Fruit fly (Drosophila melanogaster) whole organism, embryonic: ENCODE data around the gene aqz.
A peak's percentile ranks its signal among the peaks of the same experiment; 100 is the strongest.

Source experiments
- Atf-2 ChIP-seq: fragments of 200-800 bp; sonication (Bioruptor generic); optimal IDR thresholded peaks from 2 replicates; lab custom pipeline; 2016; ENCODE audit warnings: missing biosample characterization, missing genetic modification characterization
- Awh ChIP-seq: fragments of 200-800 bp; sonication (Bioruptor generic); IDR thresholded peaks from 2 replicates; pipeline ENCODE4, ENCODE4 v1.3.6; 2022; ENCODE audit warnings: missing biosample characterization, missing genetic modification characterization
- Blimp-1 ChIP-seq: fragments of 200-800 bp; sonication (Bioruptor generic); optimal IDR thresholded peaks from 3 replicates; lab custom pipeline; 2018; ENCODE audit warnings: missing biosample characterization, missing genetic modification characterization, mild to moderate bottlenecking, moderate library complexity, missing genetic modification reagents
- C15 ChIP-seq: fragments of 200-800 bp; sonication (Bioruptor generic); IDR thresholded peaks from 3 replicates; pipeline ENCODE4 v1.3.6; 2022; ENCODE audit warnings: missing biosample characterization, missing genetic modification characterization
- CG10543 ChIP-seq: fragments of 200-800 bp; sonication (Bioruptor generic); optimal IDR thresholded peaks from 3 replicates; lab custom pipeline; 2017; ENCODE audit warnings: missing biosample characterization, mild to moderate bottlenecking, missing genetic modification characterization, moderate library complexity
- CG10654 ChIP-seq: fragments of 200-800 bp; sonication (Bioruptor generic); optimal IDR thresholded peaks from 2 replicates; lab custom pipeline; 2016; ENCODE audit warnings: missing biosample characterization, missing genetic modification characterization
- CG11695 ChIP-seq: fragments of 200-800 bp; sonication (Bioruptor generic); IDR thresholded peaks from 3 replicates; pipeline ENCODE4 v1.3.6; 2022; ENCODE audit warnings: missing biosample characterization, missing genetic modification characterization
- CG12104 ChIP-seq: fragments of 200-800 bp; sonication (Bioruptor generic); optimal IDR thresholded peaks from 3 replicates; lab custom pipeline; 2016; ENCODE audit warnings: missing biosample characterization, missing genetic modification characterization
- CG12391 ChIP-seq: fragments of 200-800 bp; sonication (Bioruptor generic); optimal IDR thresholded peaks from 3 replicates; lab custom pipeline; 2018; ENCODE audit warnings: missing biosample characterization, mild to moderate bottlenecking, missing genetic modification characterization, moderate library complexity
- CG13287 ChIP-seq: fragments of 200-800 bp; sonication (Bioruptor generic); IDR thresholded peaks from 2 replicates; pipeline ENCODE4 v1.3.6; 2022; ENCODE audit warnings: missing biosample characterization, missing genetic modification characterization; ENCODE audit not compliant: partially characterized antibody
- CG14667 ChIP-seq: fragments of 200-800 bp; sonication (Bioruptor generic); IDR thresholded peaks from 2 replicates; pipeline ENCODE4 v1.3.6; 2022; ENCODE audit warnings: missing biosample characterization, missing genetic modification characterization
- CG17612 ChIP-seq: fragments of 200-800 bp; sonication (Bioruptor generic); IDR thresholded peaks from 2 replicates; pipeline ENCODE4 v1.3.6; 2022; ENCODE audit warnings: missing biosample characterization, missing genetic modification characterization
- CG2678 ChIP-seq: fragments of 200-800 bp; sonication (Bioruptor generic); optimal IDR thresholded peaks from 3 replicates; lab custom pipeline; 2019; ENCODE audit warnings: missing biosample characterization, mild to moderate bottlenecking, missing genetic modification characterization, moderate library complexity
- CG32767 ChIP-seq: fragments of 200-800 bp; sonication (Bioruptor generic); IDR thresholded peaks from 2 replicates; pipeline ENCODE4 v1.3.6; 2022; ENCODE audit warnings: missing biosample characterization, missing genetic modification characterization
- CG32772 ChIP-seq: fragments of 200-800 bp; sonication (Bioruptor generic); IDR thresholded peaks from 2 replicates; pipeline ENCODE4 v1.3.6; 2022; ENCODE audit warnings: missing biosample characterization, missing genetic modification characterization
- CG3407 ChIP-seq: fragments of 200-800 bp; sonication (Bioruptor generic); optimal IDR thresholded peaks from 2 replicates; lab custom pipeline; 2018; ENCODE audit warnings: missing biosample characterization, mild to moderate bottlenecking, missing genetic modification characterization
- CG3847 ChIP-seq: fragments of 200-800 bp; sonication (Bioruptor generic); IDR thresholded peaks from 2 replicates; pipeline ENCODE4 v1.3.6; 2022; ENCODE audit warnings: missing biosample characterization, missing genetic modification characterization
- CG43689 ChIP-seq: fragments of 200-800 bp; sonication (Bioruptor generic); IDR thresholded peaks from 2 replicates; pipeline ENCODE4 v1.3.6; 2022; ENCODE audit warnings: missing biosample characterization, missing genetic modification characterization
- CG5953 ChIP-seq: fragments of 200-800 bp; sonication (Bioruptor generic); IDR thresholded peaks from 2 replicates; pipeline ENCODE4 v1.3.6; 2022; ENCODE audit warnings: missing biosample characterization, missing genetic modification characterization
- CG7556 ChIP-seq: fragments of 200-800 bp; sonication (Bioruptor generic); optimal IDR thresholded peaks from 2 replicates; lab custom pipeline; 2017; ENCODE audit warnings: missing biosample characterization, mild to moderate bottlenecking, missing genetic modification characterization
- CG8281 ChIP-seq: fragments of 200-800 bp; sonication (Bioruptor generic); optimal IDR thresholded peaks from 2 replicates; lab custom pipeline; 2018; ENCODE audit warnings: missing biosample characterization, mild to moderate bottlenecking, missing genetic modification characterization, moderate library complexity
- D19B ChIP-seq: fragments of 200-800 bp; sonication (Bioruptor generic); optimal IDR thresholded peaks from 2 replicates; lab custom pipeline; 2017; ENCODE audit warnings: missing biosample characterization, mild to moderate bottlenecking, missing genetic modification characterization
- Dref ChIP-seq: fragments of 200-800 bp; sonication (Bioruptor generic); IDR thresholded peaks from 2 replicates; pipeline ENCODE4 v1.3.6; 2022; ENCODE audit warnings: missing biosample characterization, missing genetic modification characterization
- Eip74EF ChIP-seq, 2 experiments: fragments of 200-800 bp in 1 of 2; fragments of >200 bp in 1 of 2; sonication (Bioruptor generic) in 1 of 2; optimal IDR thresholded peaks; 2 replicates each; lab custom pipeline; 2017 to 2019; ENCODE audit warnings: missing biosample characterization in 2 of 2, missing genetic modification characterization in 2 of 2, mild to moderate bottlenecking in 1 of 2, moderate library complexity in 1 of 2
- Hr51 ChIP-seq, 2 experiments: fragments of 200-800 bp; sonication (Bioruptor generic); optimal IDR thresholded peaks; 2 replicates in 1 of 2; 3 replicates in 1 of 2; lab custom pipeline; 2016 to 2018; ENCODE audit warnings: missing biosample characterization in 2 of 2, missing genetic modification characterization in 2 of 2, mild to moderate bottlenecking in 1 of 2, moderate library complexity in 1 of 2
- Oli ChIP-seq: fragments of 200-800 bp; sonication (Bioruptor generic); optimal IDR thresholded peaks from 2 replicates; lab custom pipeline; 2018; ENCODE audit warnings: missing biosample characterization, mild to moderate bottlenecking, missing genetic modification characterization, moderate library complexity
- Optix ChIP-seq: fragments of 200-800 bp; sonication (Bioruptor generic); IDR thresholded peaks from 3 replicates; pipeline ENCODE4 v1.3.6; 2022; ENCODE audit warnings: missing biosample characterization, missing genetic modification characterization
- Rx ChIP-seq: fragments of 200-800 bp; sonication (Bioruptor generic); IDR thresholded peaks from 2 replicates; pipeline ENCODE4 v1.3.6; 2022; ENCODE audit warnings: missing biosample characterization, missing genetic modification characterization
- TFAM ChIP-seq: fragments of 200-800 bp; sonication (Bioruptor generic); optimal IDR thresholded peaks from 2 replicates; lab custom pipeline; 2017; ENCODE audit warnings: missing biosample characterization, missing genetic modification characterization, inconsistent platforms
- Vsx1 ChIP-seq: fragments of 200-800 bp; sonication (Bioruptor generic); optimal IDR thresholded peaks from 2 replicates; lab custom pipeline; 2017; ENCODE audit warnings: missing biosample characterization, mild to moderate bottlenecking, missing genetic modification characterization, missing genetic modification reagents
- ash1 ChIP-seq: fragments of 200-800 bp; sonication (Bioruptor generic); optimal IDR thresholded peaks from 2 replicates; lab custom pipeline; 2018; ENCODE audit warnings: missing biosample characterization, mild to moderate bottlenecking, missing genetic modification characterization
- dm ChIP-seq: fragments of 200-800 bp; sonication (Bioruptor generic); optimal IDR thresholded peaks from 3 replicates; lab custom pipeline; 2016; ENCODE audit warnings: missing biosample characterization, missing genetic modification characterization
- en ChIP-seq: fragments of 200-800 bp; sonication (Bioruptor generic); optimal IDR thresholded peaks from 2 replicates; lab custom pipeline; 2016; ENCODE audit warnings: missing biosample characterization, missing genetic modification characterization
- eve ChIP-seq, 2 experiments: fragments of >200 bp; optimal IDR thresholded peaks; 2 replicates each; lab custom pipeline; 2017; ENCODE audit warnings: missing biosample characterization in 2 of 2, missing genetic modification characterization in 2 of 2
- ham ChIP-seq: fragments of 200-800 bp; sonication (Bioruptor generic); IDR thresholded peaks from 2 replicates; pipeline ENCODE4 v1.3.6; 2022; ENCODE audit warnings: missing biosample characterization, missing genetic modification characterization
- hth ChIP-seq: fragments of >200 bp; optimal IDR thresholded peaks from 2 replicates; lab custom pipeline; 2017; ENCODE audit warnings: inconsistent platforms
- inv ChIP-seq: fragments of 200-800 bp; sonication (Bioruptor generic); IDR thresholded peaks from 2 replicates; pipeline ENCODE4 v1.3.6; 2022; ENCODE audit warnings: missing biosample characterization, missing genetic modification characterization; ENCODE audit not compliant: partially characterized antibody
- lab ChIP-seq: fragments of 200-800 bp; sonication (Bioruptor generic); optimal IDR thresholded peaks from 3 replicates; lab custom pipeline; 2017; ENCODE audit warnings: missing biosample characterization, missing genetic modification characterization, mild to moderate bottlenecking, moderate library complexity, missing genetic modification reagents
- lilli ChIP-seq: fragments of 200-800 bp; sonication (Bioruptor generic); optimal IDR thresholded peaks from 3 replicates; lab custom pipeline; 2016; ENCODE audit warnings: missing biosample characterization, missing genetic modification characterization
- phol ChIP-seq: fragments of 200-800 bp; sonication (Bioruptor generic); optimal IDR thresholded peaks from 3 replicates; lab custom pipeline; 2018; ENCODE audit warnings: missing biosample characterization, mild to moderate bottlenecking, missing genetic modification characterization, moderate library complexity
- pita ChIP-seq: fragments of 200-800 bp; sonication (Bioruptor generic); optimal IDR thresholded peaks from 2 replicates; lab custom pipeline; 2017; ENCODE audit warnings: missing biosample characterization, mild to moderate bottlenecking, missing genetic modification characterization
- seq ChIP-seq: fragments of 200-800 bp; sonication (Bioruptor generic); IDR thresholded peaks from 2 replicates; pipeline ENCODE4 v1.3.6; 2022; ENCODE audit warnings: missing biosample characterization, missing genetic modification characterization
- sima ChIP-seq: fragments of 200-800 bp; sonication (Bioruptor generic); optimal IDR thresholded peaks from 2 replicates; lab custom pipeline; 2016; ENCODE audit warnings: missing biosample characterization, missing genetic modification characterization
- slp2 ChIP-seq: fragments of 200-800 bp; sonication (Bioruptor generic); optimal IDR thresholded peaks from 2 replicates; lab custom pipeline; 2016; ENCODE audit warnings: missing biosample characterization, missing genetic modification characterization
- sqz ChIP-seq: fragments of 200-800 bp; sonication (Bioruptor generic); optimal IDR thresholded peaks from 3 replicates; lab custom pipeline; 2018; ENCODE audit warnings: missing biosample characterization, mild to moderate bottlenecking, missing genetic modification characterization
- sr ChIP-seq: fragments of 200-800 bp; sonication (Bioruptor generic); IDR thresholded peaks from 3 replicates; pipeline ENCODE4 v1.3.6; 2022; ENCODE audit warnings: missing biosample characterization, missing genetic modification characterization
- stwl ChIP-seq: fragments of 200-800 bp; sonication (Bioruptor generic); optimal IDR thresholded peaks from 3 replicates; lab custom pipeline; 2018; ENCODE audit warnings: missing biosample characterization, mild to moderate bottlenecking, missing genetic modification characterization, moderate library complexity
- sug ChIP-seq: fragments of 200-800 bp; optimal IDR thresholded peaks from 2 replicates; lab custom pipeline; 2019; ENCODE audit warnings: missing biosample characterization, mild to moderate bottlenecking, missing genetic modification characterization, moderate library complexity
- zen2 ChIP-seq: fragments of 200-800 bp; sonication (Bioruptor generic); IDR thresholded peaks from 3 replicates; pipeline ENCODE4 v1.3.6; 2022; ENCODE audit warnings: missing biosample characterization, missing genetic modification characterization; ENCODE audit not compliant: partially characterized antibody

The aqz gene

dm6 chr3R:8810397-8811184 lies 9.9 kb downstream of the aqz start (continued):
- peak; percentile 38; the same call in 1 of the 2 replicates for TF ChIP-seq CG32767 (GFP tag; lab: Robert Waterston, UW)
- TF ChIP-seq CG2678 (tag; lab: Kevin White, UChicago): peak; percentile 82
- no peak for TF ChIP-seq D19B
- peak; percentile 53 for TF ChIP-seq CG12391 (tag; lab: Kevin White, UChicago)
- TF ChIP-seq Awh (GFP tag; lab: Robert Waterston, UW): peak; percentile 94
- TF ChIP-seq CG11695 (GFP tag; lab: Robert Waterston, UW): peak; percentile 26; the same call in 1 of the 3 replicates
- peak; percentile 76 for TF ChIP-seq CG5953 (GFP tag; lab: Robert Waterston, UW)
- peak; percentile 79 for TF ChIP-seq sr
- TF ChIP-seq Rx (GFP tag; lab: Robert Waterston, UW): peak; percentile 66
- TF ChIP-seq CG17612 (GFP tag; lab: Robert Waterston, UW): no peak; the same call in 1 of the 2 replicates
- no peak for TF ChIP-seq zen2
- peak; percentile 71 for TF ChIP-seq CG8281 (tag; lab: Kevin White, UChicago)
- no peak for TF ChIP-seq CG14667 (GFP tag; lab: Robert Waterston, UW)
- TF ChIP-seq CG3407 (GFP tag; lab: Kevin White, UChicago): peak; percentile 93
- TF ChIP-seq Atf-2 (GFP tag; lab: Kevin White, UChicago): peak; percentile 52
- TF ChIP-seq Blimp-1 (GFP tag; lab: Kevin White, UChicago): peak; percentile 82
- peak; percentile 3 for TF ChIP-seq stwl (tag; lab: Kevin White, UChicago)
- TF ChIP-seq Optix (GFP tag; lab: Robert Waterston, UW): peak; percentile 8; the same call in 1 of the 3 replicates
- no peak for TF ChIP-seq eve (GFP tag; optimal IDR thresholded peaks at IDR 0.05; lab: Kevin White, UChicago)
- peak; percentile 98 for TF ChIP-seq CG10543 (GFP tag; lab: Kevin White, UChicago)
- TF ChIP-seq slp2 (GFP tag; lab: Kevin White, UChicago): no peak
- TF ChIP-seq CG3847 (GFP tag; lab: Robert Waterston, UW): no peak
- no peak for TF ChIP-seq inv (GFP tag; lab: Robert Waterston, UW)
- TF ChIP-seq CG13287: no peak; the same call in 1 of the 2 replicates
- peak; percentile 29 for TF ChIP-seq phol (tag; lab: Kevin White, UChicago)
- TF ChIP-seq sqz (GFP tag; lab: Kevin White, UChicago): peak; percentile 85
- TF ChIP-seq seq: peak; percentile 90
- peak; percentile 94 for TF ChIP-seq Vsx1 (GFP tag; lab: Kevin White, UChicago)
- no peak for TF ChIP-seq sima (GFP tag; lab: Kevin White, UChicago)
- peak in 1 of 2 experiments; percentile 65 for TF ChIP-seq Eip74EF (GFP tag; optimal IDR thresholded peaks at IDR 0.05; lab: Kevin White, UChicago)
- no peak; the same call in 1 of the 2 replicates for TF ChIP-seq Dref
- no peak for TF ChIP-seq CG43689 (GFP tag; lab: Robert Waterston, UW)
- no peak for TF ChIP-seq hth (lab: Kevin White, UChicago)
- TF ChIP-seq dm (GFP tag; lab: Kevin White, UChicago): peak; percentile 59
- TF ChIP-seq en (GFP tag; lab: Kevin White, UChicago): peak; percentile 64
- peak; percentile 57 to 78 for TF ChIP-seq Hr51 (GFP tag; optimal IDR thresholded peaks at IDR 0.05; lab: Kevin White, UChicago)
- no peak for TF ChIP-seq ham (GFP tag; lab: Robert Waterston, UW)
- TF ChIP-seq C15 (GFP tag; lab: Robert Waterston, UW): peak; percentile 4; the same call in 1 of the 3 replicates
- TF ChIP-seq sug (tag; lab: Kevin White, UChicago): peak; percentile 96
- TF ChIP-seq pita: no peak
- TF ChIP-seq CG32772 (GFP tag; lab: Robert Waterston, UW): peak; percentile 60
- TF ChIP-seq TFAM (GFP tag; lab: Kevin White, UChicago): peak; percentile 51
- TF ChIP-seq CG12104 (GFP tag; lab: Kevin White, UChicago): peak; percentile 89
- peak; percentile 75 for TF ChIP-seq CG10654 (GFP tag; lab: Kevin White, UChicago)
- TF ChIP-seq lilli (GFP tag; lab: Kevin White, UChicago): peak; percentile 45
- TF ChIP-seq ash1 (GFP tag; lab: Kevin White, UChicago): peak; percentile 99
- TF ChIP-seq CG7556 (GFP tag; lab: Kevin White, UChicago): peak; percentile 59
- no peak for TF ChIP-seq Oli (tag; lab: Kevin White, UChicago)
- TF ChIP-seq lab (GFP tag; lab: Kevin White, UChicago): peak; percentile 95
